Worm (Caenorhabditis elegans) whole organism, L3 larva: ENCODE measurements around the gene dct-5.

Experiments used
- ceh-28 ChIP-seq: fragments of 150-350 bp; optimal IDR thresholded peaks from 2 replicates; lab custom pipeline; 2014; ENCODE audit warnings: missing biosample characterization, missing genetic modification reagents, missing genetic modification characterization
- ceh-9 ChIP-seq: sonication (generic microtip); optimal IDR thresholded peaks from 2 replicates; lab custom pipeline; 2018; ENCODE audit warnings: missing biosample characterization, missing genetic modification characterization
- daf-12 ChIP-seq: fragments of 150-350 bp; optimal IDR thresholded peaks from 2 replicates; lab custom pipeline; 2014; ENCODE audit warnings: missing biosample characterization, missing genetic modification reagents, missing genetic modification characterization
- elt-3 ChIP-seq, 3 experiments: fragments of 150-350 bp in 1 of 3; sonication (generic microtip) in 2 of 3; optimal IDR thresholded peaks; 2 replicates in 2 of 3; 4 replicates in 1 of 3; lab custom pipeline; 2014 to 2017; ENCODE audit warnings: missing biosample characterization in 3 of 3, missing genetic modification characterization in 3 of 3
- fkh-10 ChIP-seq: sonication (generic microtip); optimal IDR thresholded peaks from 2 replicates; lab custom pipeline; 2017; ENCODE audit warnings: missing biosample characterization, missing genetic modification reagents, missing genetic modification characterization
- fos-1 ChIP-seq: fragments of 150-350 bp; optimal IDR thresholded peaks from 2 replicates; lab custom pipeline; 2014; ENCODE audit warnings: missing biosample characterization, missing genetic modification characterization
- jun-1 ChIP-seq: fragments of 150-350 bp; optimal IDR thresholded peaks from 2 replicates; lab custom pipeline; 2014; ENCODE audit warnings: missing biosample characterization, missing genetic modification reagents, missing genetic modification characterization
- mdl-1 ChIP-seq: fragments of 150-350 bp; optimal IDR thresholded peaks from 2 replicates; lab custom pipeline; 2014; ENCODE audit warnings: missing biosample characterization, missing genetic modification characterization
- nhr-12 ChIP-seq: fragments of 150-350 bp; optimal IDR thresholded peaks from 2 replicates; lab custom pipeline; 2014; ENCODE audit warnings: missing biosample characterization, missing genetic modification characterization
- nhr-77 ChIP-seq: fragments of 150-350 bp; optimal IDR thresholded peaks from 2 replicates; lab custom pipeline; 2014; ENCODE audit warnings: missing biosample characterization, missing genetic modification characterization
- skn-1 ChIP-seq: fragments of 150-350 bp; optimal IDR thresholded peaks from 2 replicates; lab custom pipeline; 2014; ENCODE audit warnings: missing biosample characterization, missing genetic modification characterization
- snpc-4 ChIP-seq: fragments of 150-350 bp; optimal IDR thresholded peaks from 2 replicates; lab custom pipeline; 2014; ENCODE audit warnings: missing biosample characterization, missing genetic modification characterization
- unc-62 ChIP-seq: fragments of 150-350 bp; sonication (generic microtip); optimal IDR thresholded peaks from 4 replicates; lab custom pipeline; 2014; ENCODE audit warnings: missing biosample characterization, missing genetic modification reagents, missing genetic modification characterization
- zag-1 ChIP-seq: fragments of 150-350 bp; optimal IDR thresholded peaks from 2 replicates; lab custom pipeline; 2014; ENCODE audit warnings: missing biosample characterization, missing genetic modification characterization

- TF ChIP-seq fkh-10 (GFP tag; lab: Kevin White, UChicago) (no peak), jun-1 (tag; lab: Kevin White, UChicago) (no peak), skn-1 (tag; lab: Kevin White, UChicago) (no peak), nhr-77 (tag; lab: Kevin White, UChicago) (no peak), elt-3 (tag; optimal IDR thresholded peaks at IDR 0.05; lab: Kevin White, UChicago) (no peak), unc-62 (no peak), zag-1 (tag; lab: Kevin White, UChicago) (no peak), fos-1 (no peak), nhr-12 (no peak), ceh-28 (tag; lab: Kevin White, UChicago) (no peak), mdl-1 (tag; lab: Kevin White, UChicago) (no peak), snpc-4 (tag; lab: Kevin White, UChicago) (no peak), ceh-9 (tag; lab: Kevin White, UChicago) (no peak), daf-12 (no peak)
Measured at ce11 chrII:5391447-5391846, 45.3 kb downstream of the dct-5 start.
